Fruit fly (Drosophila melanogaster) whole organism, embryonic: ENCODE measurements around the gene CG43800.
A peak's percentile ranks its signal among the peaks of the same experiment; 100 is the strongest.

Source experiments
- Awh ChIP-seq: fragments of 200-800 bp; sonication (Bioruptor generic); IDR thresholded peaks from 2 replicates; pipeline ENCODE4, ENCODE4 v1.3.6; 2022; ENCODE audit warnings: missing biosample characterization, missing genetic modification characterization
- CG11398 ChIP-seq: fragments of 200-800 bp; sonication (Bioruptor generic); optimal IDR thresholded peaks from 2 replicates; lab custom pipeline; 2016; ENCODE audit warnings: missing biosample characterization, missing genetic modification characterization
- CG11560 ChIP-seq: fragments of 200-800 bp; sonication (Bioruptor generic); IDR thresholded peaks from 3 replicates; pipeline ENCODE4 v1.3.6; 2022; ENCODE audit warnings: missing biosample characterization, missing genetic modification characterization
- CG13287 ChIP-seq: fragments of 200-800 bp; sonication (Bioruptor generic); IDR thresholded peaks from 2 replicates; pipeline ENCODE4 v1.3.6; 2022; ENCODE audit warnings: missing biosample characterization, missing genetic modification characterization; ENCODE audit not compliant: partially characterized antibody
- CG17385 ChIP-seq: fragments of 200-800 bp; sonication (Bioruptor generic); optimal IDR thresholded peaks from 3 replicates; lab custom pipeline; 2018; ENCODE audit warnings: missing biosample characterization, mild to moderate bottlenecking, missing genetic modification characterization
- CG18262 ChIP-seq: fragments of 200-800 bp; optimal IDR thresholded peaks from 3 replicates; lab custom pipeline; 2019; ENCODE audit warnings: missing biosample characterization, mild to moderate bottlenecking, missing genetic modification characterization, moderate library complexity
- CG2889 ChIP-seq: fragments of 200-800 bp; sonication (Bioruptor generic); IDR thresholded peaks from 3 replicates; pipeline ENCODE4 v1.3.6; 2022; ENCODE audit warnings: missing biosample characterization, missing genetic modification characterization
- CG3065 ChIP-seq: fragments of 200-800 bp; sonication (Bioruptor generic); optimal IDR thresholded peaks from 2 replicates; lab custom pipeline; 2016; ENCODE audit warnings: missing biosample characterization, missing genetic modification characterization
- CG31365 ChIP-seq: fragments of 200-800 bp; sonication (Bioruptor generic); optimal IDR thresholded peaks from 2 replicates; lab custom pipeline; 2018; ENCODE audit warnings: missing biosample characterization, mild to moderate bottlenecking, missing genetic modification characterization
- CG3847 ChIP-seq: fragments of 200-800 bp; sonication (Bioruptor generic); IDR thresholded peaks from 2 replicates; pipeline ENCODE4 v1.3.6; 2022; ENCODE audit warnings: missing biosample characterization, missing genetic modification characterization
- CG4617 ChIP-seq: fragments of 200-800 bp; sonication (Bioruptor generic); optimal IDR thresholded peaks from 3 replicates; lab custom pipeline; 2016; ENCODE audit warnings: missing biosample characterization, missing genetic modification characterization, borderline replicate concordance
- CG4854 ChIP-seq: fragments of 200-800 bp; sonication (Bioruptor generic); optimal IDR thresholded peaks from 2 replicates; lab custom pipeline; 2016; ENCODE audit warnings: missing biosample characterization, missing genetic modification characterization, inconsistent platforms
- CG6175 ChIP-seq: fragments of 200-800 bp; sonication (Bioruptor generic); IDR thresholded peaks from 3 replicates; pipeline ENCODE4 v1.3.6; 2022; ENCODE audit warnings: missing biosample characterization, missing genetic modification characterization
- CG7786 ChIP-seq: fragments of 200-800 bp; sonication (Bioruptor generic); optimal IDR thresholded peaks from 2 replicates; lab custom pipeline; 2016; ENCODE audit warnings: missing biosample characterization, missing genetic modification characterization
- CG7987 ChIP-seq: fragments of 200-800 bp; sonication (Bioruptor generic); optimal IDR thresholded peaks from 2 replicates; lab custom pipeline; 2018; ENCODE audit warnings: missing biosample characterization, mild to moderate bottlenecking, missing genetic modification characterization, moderate library complexity
- CG9817 ChIP-seq: fragments of 200-800 bp; sonication (Bioruptor generic); optimal IDR thresholded peaks from 2 replicates; lab custom pipeline; 2018; ENCODE audit warnings: missing biosample characterization, mild to moderate bottlenecking, missing genetic modification characterization, moderate library complexity
- D19A ChIP-seq: fragments of 200-800 bp; optimal IDR thresholded peaks from 3 replicates; lab custom pipeline; 2019; ENCODE audit warnings: missing biosample characterization, mild to moderate bottlenecking, missing genetic modification characterization, moderate library complexity
- Dll ChIP-seq: fragments of 200-800 bp; sonication (Bioruptor generic); IDR thresholded peaks from 4 replicates; pipeline ENCODE4 v1.3.6; 2022; ENCODE audit warnings: missing biosample characterization, missing genetic modification characterization; ENCODE audit not compliant: partially characterized antibody
- Dp ChIP-seq: fragments of 200-800 bp; sonication (Bioruptor generic); optimal IDR thresholded peaks from 2 replicates; lab custom pipeline; 2018; ENCODE audit warnings: missing biosample characterization, mild to moderate bottlenecking, missing genetic modification characterization, moderate library complexity
- Elba2 ChIP-seq: fragments of 200-800 bp; sonication (Bioruptor generic); optimal IDR thresholded peaks from 3 replicates; lab custom pipeline; 2016; ENCODE audit warnings: missing biosample characterization, missing genetic modification characterization
- HLHmδ ChIP-seq: fragments of 200-800 bp; sonication (Bioruptor generic); optimal IDR thresholded peaks from 2 replicates; lab custom pipeline; 2018; ENCODE audit warnings: missing biosample characterization, mild to moderate bottlenecking, missing genetic modification characterization, moderate library complexity
- Lim3 ChIP-seq: fragments of 200-800 bp; sonication (Bioruptor generic); IDR thresholded peaks from 2 replicates; pipeline ENCODE4 v1.3.6; 2022; ENCODE audit warnings: missing biosample characterization, missing genetic modification characterization
- Med ChIP-seq: fragments of 200-800 bp; sonication (Bioruptor generic); peaks from one replicate; lab custom pipeline; 2016; ENCODE audit warnings: missing biosample characterization, missing genetic modification characterization, mild to moderate bottlenecking, inconsistent platforms, moderate library complexity
- Opbp ChIP-seq: fragments of 200-800 bp; sonication (Bioruptor generic); IDR thresholded peaks from 3 replicates; pipeline ENCODE4 v1.3.6; 2022; ENCODE audit warnings: missing biosample characterization, missing genetic modification characterization; ENCODE audit not compliant: partially characterized antibody
- Poxn ChIP-seq: fragments of 200-800 bp; sonication (Bioruptor generic); IDR thresholded peaks from 2 replicates; pipeline ENCODE4 v1.3.6; 2022; ENCODE audit warnings: missing biosample characterization, missing genetic modification characterization
- Ssrp ChIP-seq: fragments of 200-800 bp; sonication (Bioruptor generic); optimal IDR thresholded peaks from 2 replicates; lab custom pipeline; 2018; ENCODE audit warnings: missing biosample characterization, mild to moderate bottlenecking, missing genetic modification characterization, moderate library complexity
- Tbp ChIP-seq: fragments of >200 bp; optimal IDR thresholded peaks from 2 replicates; lab custom pipeline; 2018; ENCODE audit warnings: missing biosample characterization, missing genetic modification characterization
- al ChIP-seq: fragments of 200-800 bp; sonication (Bioruptor generic); IDR thresholded peaks from 2 replicates; pipeline ENCODE4 v1.3.6; 2022; ENCODE audit warnings: missing biosample characterization, missing genetic modification characterization
- ara ChIP-seq: fragments of 200-800 bp; sonication (Bioruptor generic); IDR thresholded peaks from 2 replicates; pipeline ENCODE4 v1.3.6; 2022; ENCODE audit warnings: missing biosample characterization, missing genetic modification characterization
- btn ChIP-seq: fragments of 200-800 bp; sonication (Bioruptor generic); optimal IDR thresholded peaks from 2 replicates; lab custom pipeline; 2016; ENCODE audit warnings: missing biosample characterization, missing genetic modification characterization
- caup ChIP-seq: fragments of 200-800 bp; sonication (Bioruptor generic); optimal IDR thresholded peaks from 3 replicates; lab custom pipeline; 2017; ENCODE audit warnings: missing biosample characterization, mild to moderate bottlenecking, missing genetic modification characterization, moderate library complexity; ENCODE audit not compliant: severe bottlenecking
- dati ChIP-seq: fragments of 200-800 bp; sonication (Bioruptor generic); IDR thresholded peaks from 2 replicates; pipeline ENCODE4 v1.3.6; 2022; ENCODE audit warnings: missing biosample characterization, missing genetic modification characterization
- fd64A ChIP-seq: fragments of 200-800 bp; sonication (Bioruptor generic); optimal IDR thresholded peaks from 3 replicates; lab custom pipeline; 2018; ENCODE audit warnings: missing biosample characterization, mild to moderate bottlenecking, missing genetic modification characterization
- fd96Cb ChIP-seq: fragments of 200-800 bp; sonication (Bioruptor generic); optimal IDR thresholded peaks from 2 replicates; lab custom pipeline; 2018; ENCODE audit warnings: missing biosample characterization, mild to moderate bottlenecking, missing genetic modification characterization, moderate library complexity
- gce ChIP-seq: fragments of 200-800 bp; sonication (Bioruptor generic); IDR thresholded peaks from 3 replicates; pipeline ENCODE4 v1.3.6; 2022; ENCODE audit warnings: missing biosample characterization, missing genetic modification characterization
- grau ChIP-seq: fragments of 200-800 bp; optimal IDR thresholded peaks from 3 replicates; lab custom pipeline; 2019; ENCODE audit warnings: missing biosample characterization, mild to moderate bottlenecking, missing genetic modification characterization, moderate library complexity
- gsb-n ChIP-seq: fragments of 200-800 bp; sonication (Bioruptor generic); optimal IDR thresholded peaks from 3 replicates; lab custom pipeline; 2018; ENCODE audit warnings: missing biosample characterization, mild to moderate bottlenecking, missing genetic modification characterization
- h ChIP-seq: fragments of >200 bp; optimal IDR thresholded peaks from 2 replicates; lab custom pipeline; 2017
- jumu ChIP-seq: fragments of 200-800 bp; sonication (Bioruptor generic); optimal IDR thresholded peaks from 3 replicates; lab custom pipeline; 2016; ENCODE audit warnings: missing biosample characterization, missing genetic modification characterization
- lab ChIP-seq: fragments of 200-800 bp; sonication (Bioruptor generic); optimal IDR thresholded peaks from 3 replicates; lab custom pipeline; 2017; ENCODE audit warnings: missing biosample characterization, missing genetic modification characterization, mild to moderate bottlenecking, moderate library complexity, missing genetic modification reagents
- lbe ChIP-seq: fragments of 200-800 bp; sonication (Bioruptor generic); optimal IDR thresholded peaks from 2 replicates; lab custom pipeline; 2016; ENCODE audit warnings: missing biosample characterization, mild to moderate bottlenecking, missing genetic modification characterization
- lola ChIP-seq, 3 experiments: fragments of >200 bp in 2 of 3; fragments of 200-800 bp in 1 of 3; sonication (Bioruptor generic) in 1 of 3; optimal IDR thresholded peaks; 2 replicates each; lab custom pipeline; 2017 to 2019; ENCODE audit warnings: missing biosample characterization in 3 of 3, missing genetic modification characterization in 3 of 3, mild to moderate bottlenecking in 1 of 3, moderate library complexity in 1 of 3
- mld ChIP-seq: fragments of 200-800 bp; sonication (Bioruptor generic); IDR thresholded peaks from 3 replicates; pipeline ENCODE4 v1.3.6; 2022; ENCODE audit warnings: missing biosample characterization, missing genetic modification characterization; ENCODE audit not compliant: partially characterized antibody
- nau ChIP-seq: fragments of 200-800 bp; sonication (Bioruptor generic); optimal IDR thresholded peaks from 3 replicates; lab custom pipeline; 2017; ENCODE audit warnings: missing biosample characterization, mild to moderate bottlenecking, missing genetic modification characterization, missing genetic modification reagents
- pros ChIP-seq: fragments of 200-800 bp; sonication (Bioruptor generic); optimal IDR thresholded peaks from 3 replicates; lab custom pipeline; 2019; ENCODE audit warnings: missing biosample characterization, mild to moderate bottlenecking, missing genetic modification characterization, moderate library complexity
- row ChIP-seq: fragments of 200-800 bp; sonication (Bioruptor generic); IDR thresholded peaks from 3 replicates; pipeline ENCODE4 v1.3.6; 2022; ENCODE audit warnings: missing biosample characterization, missing genetic modification characterization
- sna ChIP-seq: fragments of 200-800 bp; sonication (Bioruptor generic); IDR thresholded peaks from 2 replicates; pipeline ENCODE4 v1.3.6; 2022; ENCODE audit warnings: missing biosample characterization, missing genetic modification characterization; ENCODE audit not compliant: partially characterized antibody
- sqz ChIP-seq: fragments of 200-800 bp; sonication (Bioruptor generic); optimal IDR thresholded peaks from 3 replicates; lab custom pipeline; 2018; ENCODE audit warnings: missing biosample characterization, mild to moderate bottlenecking, missing genetic modification characterization
- trh ChIP-seq: fragments of 200-800 bp; sonication (Bioruptor generic); optimal IDR thresholded peaks from 2 replicates; lab custom pipeline; 2016; ENCODE audit warnings: missing biosample characterization, missing genetic modification characterization
- vnd ChIP-seq: fragments of 200-800 bp; sonication (Bioruptor generic); IDR thresholded peaks from 3 replicates; pipeline ENCODE4 v1.3.6; 2022; ENCODE audit warnings: missing biosample characterization, missing genetic modification characterization; ENCODE audit not compliant: partially characterized antibody
- wdn ChIP-seq: fragments of 200-800 bp; sonication (Bioruptor generic); IDR thresholded peaks from 2 replicates; pipeline ENCODE4 v1.3.6; 2022; ENCODE audit warnings: missing biosample characterization, missing genetic modification characterization

CG43800 gene

dm6 chr2L:7219650-7220267 is 12.9 kb downstream of the CG43800 start, which contains the start of gene CG13784 (continued):
- TF ChIP-seq Opbp (GFP tag; lab: Robert Waterston, UW) (peak; percentile 72), row (GFP tag; lab: Robert Waterston, UW) (peak; percentile 91), pros (GFP tag; lab: Kevin White, UChicago) (no peak), Lim3 (GFP tag; lab: Robert Waterston, UW) (no peak), sna (GFP tag; lab: Robert Waterston, UW) (no peak), CG2889 (no peak), ara (GFP tag; lab: Robert Waterston, UW) (no peak; the same call in 1 of the 2 replicates), Dp (GFP tag; lab: Kevin White, UChicago) (peak; percentile 42), lola (GFP tag; optimal IDR thresholded peaks at IDR 0.05; lab: Kevin White, UChicago) (peak in 1 of 3 experiments; percentile 94), CG3847 (GFP tag; lab: Robert Waterston, UW) (peak; percentile 34; the same call in 1 of the 2 replicates), fd96Cb (no peak), vnd (no peak), Awh (no peak), dati (GFP tag; lab: Robert Waterston, UW) (no peak), wdn (GFP tag; lab: Robert Waterston, UW) (no peak), grau (tag; lab: Kevin White, UChicago) (peak; percentile 20), CG4854 (no peak), CG4617 (GFP tag; lab: Kevin White, UChicago) (no peak), CG7786 (GFP tag; lab: Kevin White, UChicago) (no peak), lbe (GFP tag; lab: Kevin White, UChicago) (peak; percentile 23), Tbp (peak; percentile 60), caup (GFP tag; lab: Kevin White, UChicago) (peak; percentile 54), CG31365 (tag; lab: Kevin White, UChicago) (peak; percentile 27), lab (peak; percentile 61), jumu (GFP tag; lab: Kevin White, UChicago) (no peak), sqz (GFP tag; lab: Kevin White, UChicago) (peak; percentile 63), D19A (peak; percentile 44), trh (GFP tag; lab: Kevin White, UChicago) (no peak), CG13287 (peak; percentile 74), btn (GFP tag; lab: Kevin White, UChicago) (no peak), Med (GFP tag; lab: Kevin White, UChicago) (peak; percentile 91), CG6175 (GFP tag; lab: Robert Waterston, UW) (no peak; the same call in 2 of the 3 replicates), al (0 out of 2 replicates have a peak, but pooled peaks have one; percentile 25), nau (GFP tag; lab: Kevin White, UChicago) (peak; percentile 51)

- TF ChIP-seq CG3065 (GFP tag; lab: Kevin White, UChicago) = no peak
- no peak for TF ChIP-seq gce (GFP tag; lab: Robert Waterston, UW)
- no peak for TF ChIP-seq CG11398
- no peak for TF ChIP-seq CG18262 (tag; lab: Kevin White, UChicago)
- TF ChIP-seq fd64A = no peak
- no peak for TF ChIP-seq Ssrp (tag; lab: Kevin White, UChicago)
- no peak for TF ChIP-seq Elba2 (GFP tag; lab: Kevin White, UChicago)
- TF ChIP-seq CG9817 (tag; lab: Kevin White, UChicago) = no peak
- TF ChIP-seq CG11560 = no peak
- TF ChIP-seq row (GFP tag; lab: Robert Waterston, UW) = no peak
- no peak for TF ChIP-seq CG17385 (GFP tag; lab: Kevin White, UChicago)
- no peak for TF ChIP-seq CG7987
- TF ChIP-seq Dll (GFP tag; lab: Robert Waterston, UW) = no peak
- TF ChIP-seq mld (GFP tag; lab: Robert Waterston, UW) = 0 out of 3 replicates have a peak, but pooled peaks have one; percentile 11
- TF ChIP-seq h = no peak
- TF ChIP-seq gsb-n = no peak
- TF ChIP-seq HLHmδ (GFP tag; lab: Kevin White, UChicago) = no peak
- no peak for TF ChIP-seq Poxn (GFP tag; lab: Robert Waterston, UW)
Observed at dm6 chr2L:7219172-7219571, 13.4 kb downstream of the CG43800 start.
